Worm (Caenorhabditis elegans) whole organism, late embryonic: ENCODE results near the gene lips-6.

ENCODE experiments used
- C38D4.7 ChIP-seq: fragments of 200-800 bp; sonication (Bioruptor generic); optimal IDR thresholded peaks from 2 replicates; lab custom pipeline; 2018; ENCODE audit warnings: mild to moderate bottlenecking, missing genetic modification characterization, moderate library complexity, missing compliant biosample characterization
- K09A11.1 ChIP-seq: sonication (generic microtip); optimal IDR thresholded peaks from 2 replicates; lab custom pipeline; 2017; ENCODE audit warnings: antibody characterized with exemption, mild to moderate bottlenecking, missing genetic modification characterization, missing compliant biosample characterization; ENCODE audit not compliant: insufficient read depth
- T23F11.4 ChIP-seq: fragments of 200-800 bp; sonication (Bioruptor generic); optimal IDR thresholded peaks from 2 replicates; lab custom pipeline; 2018; ENCODE audit warnings: mild to moderate bottlenecking, missing genetic modification characterization, missing compliant biosample characterization
- ama-1 ChIP-seq: fragments of 150-350 bp; optimal IDR thresholded peaks from 2 replicates; lab custom pipeline; 2014
- ceh-30 ChIP-seq: fragments of 150-350 bp; optimal IDR thresholded peaks from 2 replicates; lab custom pipeline; 2014; ENCODE audit warnings: missing biosample characterization, missing genetic modification characterization
- ceh-6 ChIP-seq: fragments of 200-800 bp; sonication (Bioruptor generic); optimal IDR thresholded peaks from 2 replicates; lab custom pipeline; 2018; ENCODE audit warnings: mild to moderate bottlenecking, missing genetic modification characterization, missing compliant biosample characterization
- fkh-6 ChIP-seq: sonication (generic microtip); optimal IDR thresholded peaks from 2 replicates; lab custom pipeline; 2016; ENCODE audit warnings: missing genetic modification characterization, missing compliant biosample characterization
- hlh-15 ChIP-seq: sonication (generic microtip); optimal IDR thresholded peaks from 2 replicates; lab custom pipeline; 2016; ENCODE audit warnings: missing genetic modification characterization, missing compliant biosample characterization
- hlh-30 ChIP-seq: sonication (generic microtip); optimal IDR thresholded peaks from 2 replicates; lab custom pipeline; 2017; ENCODE audit warnings: antibody characterized with exemption, missing genetic modification characterization, missing compliant biosample characterization; ENCODE audit not compliant: insufficient read depth
- nhr-11 ChIP-seq: fragments of 150-350 bp; optimal IDR thresholded peaks from 2 replicates; lab custom pipeline; 2014; ENCODE audit warnings: missing biosample characterization, missing genetic modification characterization
- pag-3 ChIP-seq: sonication (generic microtip); optimal IDR thresholded peaks from 2 replicates; lab custom pipeline; 2016; ENCODE audit warnings: missing compliant biosample characterization, missing genetic modification characterization, borderline replicate concordance
- sdc-2 ChIP-seq: sonication (generic microtip); optimal IDR thresholded peaks from 2 replicates; lab custom pipeline; 2016; ENCODE audit warnings: missing genotype, missing genetic modification characterization, missing compliant biosample characterization

DNA sequence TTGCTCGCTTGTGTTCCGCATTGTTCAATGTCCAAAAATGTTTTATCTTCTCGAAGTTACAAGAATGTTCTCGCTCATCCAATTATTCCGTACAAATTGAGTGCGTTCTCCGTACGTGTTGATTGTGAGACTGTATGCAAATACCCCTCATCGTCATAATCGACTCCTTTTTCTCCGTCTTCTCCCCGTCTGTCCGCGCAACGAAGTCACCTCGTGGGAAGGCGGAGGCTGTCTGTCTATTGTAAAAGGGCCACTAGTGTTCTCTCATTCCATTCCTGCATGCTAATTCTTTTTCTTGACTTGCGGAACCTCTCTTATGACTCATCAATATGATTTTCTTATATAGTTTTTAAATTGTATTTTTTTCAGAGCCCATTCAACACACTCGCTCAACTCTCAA lies 45.3 kb downstream of the lips-6 start, which contains the start of gene ZK829.9:
- TF ChIP-seq hlh-30 (tag; lab: Kevin White, UChicago) = no peak
- no peak for TF ChIP-seq sdc-2 (tag; lab: Kevin White, UChicago)
- no peak for TF ChIP-seq K09A11.1 (tag; lab: Kevin White, UChicago)
- TF ChIP-seq ceh-6 (GFP tag; lab: Kevin White, UChicago) = no peak
- no peak for TF ChIP-seq C38D4.7 (GFP tag; lab: Kevin White, UChicago)
- no peak for TF ChIP-seq fkh-6 (tag; lab: Kevin White, UChicago)
- no peak for TF ChIP-seq pag-3
- no peak for TF ChIP-seq nhr-11 (tag; lab: Kevin White, UChicago)
- TF ChIP-seq ama-1 (lab: Kevin White, UChicago) = no peak
- TF ChIP-seq T23F11.4 = no peak
- no peak for TF ChIP-seq hlh-15 (tag; lab: Kevin White, UChicago)
- TF ChIP-seq ceh-30 = no peak
